Worm (Caenorhabditis elegans): ENCODE data around the gene dnj-20.

dnj-20 gene

DNA sequence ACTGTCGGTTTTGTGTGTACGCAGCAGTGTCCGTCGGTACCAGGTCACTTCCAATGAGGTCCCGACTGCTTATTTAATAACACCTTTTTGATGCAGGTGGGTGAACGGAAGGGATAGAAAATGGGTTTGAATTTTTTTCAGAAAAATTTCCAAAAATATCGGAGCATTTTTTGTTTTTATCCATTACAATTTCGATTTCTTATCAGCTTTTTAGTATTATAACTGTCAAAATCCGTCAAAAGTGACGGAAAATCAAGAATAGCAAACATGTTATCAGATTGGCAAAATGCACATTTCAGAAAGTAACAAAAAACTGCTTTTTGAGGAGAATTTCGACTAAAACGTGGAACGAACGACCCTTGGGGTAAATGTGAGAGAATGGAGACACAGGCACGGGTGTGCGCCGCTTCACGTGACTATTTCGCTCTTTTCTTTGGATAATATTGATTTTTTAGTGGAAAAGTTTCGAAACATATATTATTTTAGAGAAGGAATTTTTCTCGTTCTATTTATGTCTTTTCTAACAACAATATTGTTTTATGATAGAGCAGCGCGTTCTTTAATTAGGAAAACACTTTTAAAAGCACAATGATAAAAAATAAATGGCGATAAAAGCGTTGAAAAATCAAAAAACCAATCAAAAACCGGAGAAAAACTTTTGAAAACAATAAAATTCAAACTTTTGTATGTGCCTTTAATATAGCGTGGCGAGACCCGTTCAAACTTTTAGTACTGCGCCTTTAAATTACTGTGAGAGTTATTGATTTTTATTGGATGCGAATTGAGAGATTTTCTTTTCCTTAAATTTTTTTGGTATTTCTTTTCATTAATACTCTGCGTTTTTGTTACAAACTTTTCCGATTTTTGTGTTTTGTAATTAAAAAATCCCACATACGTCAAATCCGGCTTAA lies 23.2 kb upstream of the dnj-20 start, which contains the start of gene sqv-8:
Gene sqv-8 (plus strand): TSS at position 51 of the 911 bp plus-strand sequence.
- no peak for TF ChIP-seq unc-62 (GFP tag; optimal IDR thresholded peaks at IDR 0.05)

DNA sequence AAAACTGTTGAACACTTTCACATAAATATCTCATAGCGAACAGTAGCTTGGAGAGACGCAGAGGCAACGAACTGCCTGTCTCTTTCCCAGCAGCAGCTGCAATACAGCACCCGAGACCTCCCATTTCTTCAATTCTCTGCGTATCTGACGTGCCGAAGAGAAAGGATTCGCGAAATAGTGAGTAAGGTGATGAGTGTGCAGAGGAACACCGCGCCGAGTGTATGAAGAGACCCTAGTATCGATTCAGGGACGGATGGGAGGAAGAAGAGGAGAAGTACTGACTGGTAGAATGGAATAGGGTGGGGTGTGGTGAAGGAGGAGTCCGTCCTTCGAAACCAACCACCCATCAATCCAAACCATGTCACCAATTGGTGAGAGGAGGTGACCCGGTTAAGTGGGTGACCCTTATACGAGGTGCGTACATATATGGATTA lies 22.2 kb upstream of the dnj-20 start:
- no peak for TF ChIP-seq unc-62 (GFP tag; optimal IDR thresholded peaks at IDR 0.05)

DNA sequence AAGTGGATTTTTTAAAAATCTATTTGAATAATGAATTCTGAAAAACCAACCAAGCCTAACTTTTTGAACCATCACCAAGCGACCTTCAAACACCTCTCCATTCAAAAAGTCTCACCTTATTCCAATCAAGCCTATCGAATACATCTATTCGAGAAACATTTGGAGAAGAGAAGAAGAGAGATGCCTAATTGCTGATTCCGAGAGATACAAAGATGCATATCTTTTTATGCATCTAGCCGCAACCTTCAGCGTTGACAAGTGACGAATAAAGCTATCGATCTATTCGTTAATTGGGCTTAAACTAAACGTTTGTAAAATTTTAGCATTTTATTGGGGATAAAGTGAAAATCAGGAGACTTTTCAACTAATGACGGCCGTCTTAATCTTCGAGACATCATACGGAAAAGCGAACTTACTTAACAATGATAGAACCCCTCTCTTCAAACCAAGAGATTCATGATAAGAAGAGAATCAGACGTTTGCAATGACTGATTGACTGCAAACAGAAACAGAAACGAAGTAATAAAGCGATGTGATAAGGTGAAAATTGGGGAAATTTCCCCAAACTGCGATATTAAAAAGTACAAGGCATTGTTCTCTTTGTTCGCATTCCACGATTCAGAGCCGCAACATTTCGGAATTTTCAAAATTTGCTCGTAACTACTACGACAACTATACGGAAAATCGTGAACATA lies 21.1 kb upstream of the dnj-20 start:
- no peak for TF ChIP-seq unc-62 (GFP tag; optimal IDR thresholded peaks at IDR 0.05)

DNA sequence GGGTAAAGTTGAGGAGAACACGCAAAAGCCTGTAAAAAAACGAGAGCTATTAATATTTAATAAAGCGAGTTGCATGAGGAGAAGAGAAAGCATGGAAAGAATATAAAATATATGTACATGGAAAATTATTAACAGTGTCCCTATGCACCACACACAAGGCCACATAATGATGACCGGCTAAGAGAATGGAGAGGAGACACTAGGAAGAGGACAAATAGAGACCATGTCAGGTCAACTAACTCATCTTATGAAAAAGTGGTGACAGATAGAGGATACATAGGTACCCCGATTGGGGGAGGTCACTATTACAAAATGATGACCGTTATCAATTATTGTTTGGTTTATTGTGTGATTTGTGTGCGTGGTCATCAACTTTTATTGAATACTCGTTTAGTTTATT lies 20.5 kb upstream of the dnj-20 start, which contains the start of gene fzr-1:
Gene fzr-1 (minus strand): TSS at position 29 of the 400 bp plus-strand sequence.
- no peak for TF ChIP-seq unc-62 (GFP tag; optimal IDR thresholded peaks at IDR 0.05)

DNA sequence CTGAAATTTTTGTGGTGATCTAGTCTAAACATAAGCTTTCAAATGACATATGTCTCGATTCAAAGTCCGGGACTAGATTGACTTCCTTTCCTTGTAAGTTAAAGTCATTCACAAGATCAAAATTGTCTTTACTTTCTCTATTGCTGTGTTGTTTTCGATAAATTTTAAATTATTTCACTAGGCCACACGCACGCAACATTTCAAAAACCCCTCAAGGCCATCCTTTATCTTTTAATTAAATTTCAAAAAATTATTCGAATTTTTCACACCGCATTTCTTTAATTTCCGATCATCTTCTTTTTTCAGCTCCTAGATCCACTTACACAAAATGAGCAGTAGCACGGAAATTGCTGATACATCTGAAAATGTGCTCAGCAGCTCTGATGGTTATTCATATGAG lies 12.3 kb upstream of the dnj-20 start, which contains the start of gene ZK1307.7:
Gene ZK1307.7 (plus strand): TSS at position 301 of the 400 bp plus-strand sequence.
- TF ChIP-seq unc-62 (GFP tag; optimal IDR thresholded peaks at IDR 0.05) = no peak

DNA sequence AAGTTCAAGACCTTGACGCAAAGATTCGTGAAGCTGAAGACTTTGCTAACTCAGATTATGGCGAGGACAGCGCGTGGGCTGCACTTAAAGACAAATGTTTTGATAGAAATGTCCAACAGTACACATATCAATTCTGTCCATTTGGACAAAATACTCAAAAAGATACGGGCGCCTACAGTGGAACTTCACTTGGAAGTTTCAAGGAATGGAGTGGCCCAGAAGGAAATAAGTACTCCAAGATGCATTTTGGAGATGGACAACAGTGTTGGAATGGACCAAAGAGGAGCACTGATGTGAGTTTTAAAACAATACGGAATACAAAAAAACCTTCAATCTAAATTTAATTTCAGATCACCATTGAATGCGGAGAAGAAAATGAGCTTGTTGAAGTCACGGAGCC lies 2.0 kb upstream of the dnj-20 start:
- TF ChIP-seq unc-62 (GFP tag; optimal IDR thresholded peaks at IDR 0.05) = no peak

DNA sequence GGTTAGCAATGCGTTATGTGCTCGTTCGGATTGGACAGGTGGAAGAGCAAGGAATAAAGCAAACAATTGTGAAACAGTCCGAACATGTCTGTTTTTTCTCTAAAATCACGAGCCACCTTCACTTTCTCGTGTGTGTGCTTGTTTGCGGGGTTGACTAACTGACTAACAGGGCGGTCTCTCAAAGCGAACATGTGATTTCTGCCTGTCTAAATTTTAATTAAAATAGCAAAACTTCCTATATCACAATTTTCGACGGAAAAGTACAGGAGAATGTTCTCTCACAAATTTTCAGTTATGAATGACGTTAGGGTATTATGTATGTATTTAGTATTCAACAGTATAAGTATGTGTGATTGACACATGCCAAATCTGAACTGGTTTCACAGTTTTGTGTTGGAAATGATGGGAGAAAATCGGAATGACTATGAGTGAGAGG lies 2.0 kb downstream of the dnj-20 start:
- TF ChIP-seq unc-62 (GFP tag; optimal IDR thresholded peaks at IDR 0.05) = no peak

DNA sequence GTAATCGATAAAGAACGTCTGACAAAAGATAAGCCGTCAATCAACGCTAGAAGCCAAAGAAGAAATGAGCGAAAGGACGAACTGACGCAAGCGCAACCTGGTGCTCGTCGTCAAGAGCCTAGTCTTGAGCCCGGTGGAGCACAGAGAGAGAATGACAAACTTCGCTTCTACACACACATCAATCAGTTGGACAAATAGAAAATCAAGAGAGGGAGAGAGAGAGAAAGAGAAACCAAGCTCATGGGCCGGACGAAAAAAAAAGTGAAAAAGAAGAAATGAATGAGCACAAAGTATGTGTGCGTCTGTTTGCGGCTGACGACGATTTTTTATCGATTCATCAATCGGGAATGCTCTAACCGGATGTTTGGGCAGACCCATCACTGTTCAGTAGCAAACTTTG lies 2.9 kb downstream of the dnj-20 start:
- TF ChIP-seq unc-62 (GFP tag; optimal IDR thresholded peaks at IDR 0.05) = no peak

DNA sequence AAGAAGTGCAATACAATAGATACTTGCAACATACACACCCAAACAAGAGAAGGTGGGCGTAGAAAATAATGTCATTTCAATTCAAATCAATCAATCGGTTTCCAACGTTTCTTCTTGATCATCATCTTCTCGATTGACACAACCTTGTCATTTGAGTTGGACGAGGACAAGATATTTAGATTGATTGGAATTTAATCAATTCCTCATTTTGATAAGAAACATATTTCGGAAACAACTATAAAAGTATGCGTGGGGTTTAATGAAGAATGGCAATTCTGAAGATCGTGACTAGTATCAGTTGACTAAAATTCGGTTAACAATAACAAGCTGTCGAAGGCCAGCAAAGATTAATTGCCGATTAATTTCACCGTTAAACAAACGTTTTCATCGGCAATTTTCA lies 3.4 kb downstream of the dnj-20 start:
- no peak for TF ChIP-seq unc-62 (GFP tag; optimal IDR thresholded peaks at IDR 0.05)

DNA sequence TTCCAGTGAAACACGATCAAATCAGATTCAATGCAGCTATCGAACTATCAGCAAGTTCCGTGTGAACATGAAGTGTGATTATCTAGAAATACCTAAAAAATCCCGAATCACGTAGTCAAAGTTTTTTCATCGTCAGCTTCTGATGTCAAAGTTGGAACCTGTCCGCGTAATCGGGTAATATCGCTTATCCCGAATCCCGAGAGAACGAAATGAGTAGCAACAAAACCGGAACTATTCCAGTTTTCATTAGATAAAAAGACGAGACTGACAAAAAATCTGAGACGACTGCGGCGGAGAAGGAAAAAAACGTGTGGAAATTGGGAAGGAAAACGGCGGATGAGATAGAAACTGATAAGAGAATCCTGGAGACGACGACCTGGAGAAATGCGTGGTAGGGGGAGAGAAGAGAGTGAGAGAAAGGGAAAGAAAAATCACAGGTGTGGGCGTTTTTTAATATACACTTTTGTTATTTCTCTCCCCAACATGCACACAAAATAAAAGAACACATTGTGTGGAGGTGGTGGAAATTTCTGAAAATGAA lies 3.9 kb downstream of the dnj-20 start:
- no peak for TF ChIP-seq unc-62 (GFP tag; optimal IDR thresholded peaks at IDR 0.05)

DNA sequence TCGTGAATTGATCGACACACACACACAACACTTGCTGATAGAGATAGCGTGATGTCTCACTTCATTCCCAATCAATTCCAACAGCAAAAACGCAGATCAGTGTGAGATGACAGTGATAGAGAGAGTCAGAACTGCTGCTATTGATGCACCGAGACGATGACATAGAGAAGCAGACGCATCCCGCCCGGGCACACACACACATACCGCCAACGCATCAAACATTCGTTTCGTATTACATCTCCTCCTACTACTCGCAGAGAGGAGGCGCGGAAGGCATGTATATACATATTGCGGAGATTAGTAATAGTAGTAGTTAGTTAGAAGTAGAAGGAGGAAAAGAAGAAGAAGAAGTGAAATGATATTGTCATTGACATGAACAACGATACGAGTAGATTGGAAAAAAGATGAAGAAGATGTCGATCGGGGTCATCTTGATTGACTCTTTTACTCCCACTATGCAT lies 4.5 kb downstream of the dnj-20 start:
- TF ChIP-seq unc-62 (GFP tag; optimal IDR thresholded peaks at IDR 0.05) = no peak

DNA sequence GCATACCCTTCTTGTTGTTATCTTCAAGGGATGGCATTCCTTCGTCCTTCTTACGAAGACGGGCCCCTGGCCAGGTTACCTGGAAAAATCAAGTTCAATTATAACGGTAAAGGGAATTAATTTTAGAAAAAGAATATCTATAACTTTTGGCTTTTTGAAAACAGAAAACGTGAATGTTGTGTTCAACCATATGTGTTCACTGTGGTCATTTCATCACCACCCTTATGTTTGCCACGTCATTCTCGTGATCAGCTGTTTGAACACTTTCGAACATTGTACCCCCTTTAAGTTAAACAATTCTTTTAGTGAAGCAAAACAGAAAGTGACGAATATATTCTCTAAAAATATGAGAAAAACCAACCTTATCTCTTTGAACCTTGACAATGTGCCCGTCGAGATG lies 5.2 kb downstream of the dnj-20 start:
- TF ChIP-seq unc-62 (GFP tag; optimal IDR thresholded peaks at IDR 0.05) = no peak

DNA sequence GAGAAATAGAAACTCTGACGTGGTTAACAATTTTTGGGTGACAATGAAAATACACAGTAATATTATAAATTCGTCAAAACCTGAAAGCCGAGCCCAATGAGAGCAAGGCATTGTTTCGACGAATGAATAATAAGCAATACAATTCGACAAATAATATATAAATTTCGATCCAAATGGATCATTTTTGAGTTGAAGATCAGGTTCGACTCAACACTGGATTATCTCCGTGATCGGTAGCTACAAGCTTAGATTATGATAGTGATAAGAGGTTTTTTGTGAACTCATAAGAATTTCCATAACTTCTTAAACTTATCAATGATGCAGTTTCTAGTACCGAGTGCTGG lies 6.1 kb downstream of the dnj-20 start:
- TF ChIP-seq unc-62 (GFP tag; optimal IDR thresholded peaks at IDR 0.05) = no peak

DNA sequence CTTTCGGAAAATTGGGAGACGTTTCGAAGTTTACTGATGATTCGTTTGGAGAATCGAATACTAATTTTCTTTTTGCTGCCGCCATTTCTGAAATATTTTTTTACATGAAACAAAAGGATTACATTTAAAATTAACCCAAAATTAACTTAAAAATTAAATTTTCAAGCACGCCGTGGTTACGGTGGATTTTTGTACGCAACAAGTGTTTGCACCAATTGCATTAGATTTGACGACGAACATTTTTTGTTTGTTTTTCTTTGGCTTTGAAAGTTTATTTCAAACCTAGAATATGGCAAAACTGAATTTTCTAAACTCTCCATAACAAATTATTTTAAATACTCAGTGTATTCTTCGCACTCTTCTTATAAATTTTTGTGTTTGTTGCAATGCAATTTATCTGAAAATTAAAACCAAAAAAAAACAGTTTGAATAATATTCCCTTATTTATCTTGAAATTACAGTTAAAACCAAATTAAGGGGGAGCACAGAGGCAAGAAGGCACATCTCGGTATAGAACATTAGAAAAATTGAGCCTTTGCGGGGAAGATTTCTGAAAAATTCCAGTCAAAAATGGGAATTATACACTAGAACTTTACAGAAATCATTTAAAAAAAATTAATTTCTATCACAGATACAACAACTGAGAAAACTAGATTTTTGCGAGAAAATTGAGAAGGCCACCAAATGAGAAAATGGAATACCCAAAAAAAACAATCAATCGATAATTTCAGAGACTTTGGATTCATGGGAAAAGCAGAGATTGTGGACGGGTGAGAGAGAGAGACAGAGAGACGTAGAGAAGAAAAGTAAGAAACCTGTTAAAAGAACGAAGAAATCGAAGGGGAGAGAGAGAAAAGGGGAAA lies 6.7 kb downstream of the dnj-20 start, which contains the start of gene hal-3:
Gene hal-3 (minus strand): TSS at position 87 of the 863 bp plus-strand sequence.
- no peak for TF ChIP-seq unc-62 (GFP tag; optimal IDR thresholded peaks at IDR 0.05)

DNA sequence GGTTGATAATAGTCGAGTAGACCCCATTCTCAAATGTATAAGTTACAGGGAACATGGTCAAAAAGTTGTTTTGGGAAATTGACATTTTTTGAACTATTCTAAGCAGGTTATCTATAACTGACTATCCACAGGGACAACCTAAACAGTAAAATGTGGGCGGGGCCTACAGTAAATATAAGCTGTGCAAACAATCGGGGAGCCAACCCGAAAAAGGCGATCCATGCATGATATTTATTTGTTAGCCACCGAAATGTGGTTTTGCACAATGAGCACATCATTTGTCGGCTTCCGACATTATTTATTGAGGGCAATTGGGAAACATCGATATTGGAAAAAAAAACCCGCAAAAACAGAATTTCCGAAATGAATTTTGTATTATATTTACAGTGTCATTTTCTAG lies 9.2 kb downstream of the dnj-20 start, which contains the start of gene hlh-6:
Gene hlh-6 (minus strand): TSS at position 101 of the 400 bp plus-strand sequence.
- TF ChIP-seq unc-62 (GFP tag; optimal IDR thresholded peaks at IDR 0.05) = no peak
